Worm (Caenorhabditis elegans): ENCODE measurements around the gene ptp-8.

- TF ChIP-seq tra-4 (tag; optimal IDR thresholded peaks at IDR 0.05) (no peak), ama-1 (optimal IDR thresholded peaks at IDR 0.05) (no peak), hmbx-1 (tag; optimal IDR thresholded peaks at IDR 0.05) (no peak), hmg-4 (GFP tag; optimal IDR thresholded peaks at IDR 0.05) (no peak), ceh-36 (tag; optimal IDR thresholded peaks at IDR 0.05) (no peak), flt-1 (GFP tag; IDR thresholded peaks at IDR 0.05) (no peak), F13C5.2 (tag; optimal IDR thresholded peaks at IDR 0.05) (no peak), aly-1 (tag; optimal IDR thresholded peaks at IDR 0.05) (no peak), B0310.2 (tag; optimal IDR thresholded peaks at IDR 0.05) (no peak), tbx-37 (GFP tag; conservative IDR thresholded peaks at IDR 0.05) (no peak)
These were observed 46.5 kb downstream of the ptp-8 start for ce11 chrIV:7428347-7428746.
